Fruit fly (Drosophila melanogaster) whole organism, pupa: ENCODE results near the gene CG5070.

Experiments
- CG10348 ChIP-seq: fragments of 200-800 bp; sonication (Bioruptor generic); IDR thresholded peaks from 2 replicates; pipeline ENCODE4 v1.3.6; 2022; ENCODE audit warnings: missing biosample characterization, missing genetic modification characterization
- Pif1B ChIP-seq: fragments of 200-800 bp; sonication (Bioruptor generic); optimal IDR thresholded peaks from 3 replicates; lab custom pipeline; 2016; ENCODE audit warnings: missing biosample characterization, missing genetic modification characterization
- gl ChIP-seq: fragments of 200-800 bp; sonication (Bioruptor generic); optimal IDR thresholded peaks from 2 replicates; lab custom pipeline; 2018; ENCODE audit warnings: missing biosample characterization, mild to moderate bottlenecking, missing genetic modification characterization

DNA sequence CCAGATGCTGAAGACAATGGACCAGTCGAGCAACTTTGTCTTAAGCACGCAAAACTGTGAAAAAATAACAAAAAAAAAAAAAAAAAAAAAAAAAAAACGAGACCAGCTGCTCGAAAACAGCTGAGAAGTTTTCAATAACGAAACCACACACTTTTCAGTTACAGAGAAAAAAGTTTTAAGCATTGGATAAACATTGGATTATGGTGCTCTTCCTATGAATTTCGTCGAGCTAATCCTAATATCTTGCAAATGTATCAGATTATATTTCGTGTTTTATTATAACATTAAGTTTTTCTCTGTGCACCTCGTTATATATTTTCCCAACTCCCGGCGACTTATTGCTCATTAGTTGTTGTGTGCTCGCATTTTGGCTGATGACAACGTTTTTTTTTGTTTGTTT, 26.4 kb upstream of the CG5070 start:
- no peak for TF ChIP-seq CG10348 (GFP tag; lab: Robert Waterston, UW)
- TF ChIP-seq gl (tag; lab: Kevin White, UChicago): no peak
- peak; percentile 34 for TF ChIP-seq Pif1B
